Worm (Caenorhabditis elegans): ENCODE measurements around the gene snu-13.

ce11 chrII:10704575-10705170, 46.2 kb upstream of the snu-13 start, which contains the start of gene col-39:
- no peak for TF ChIP-seq pros-1 (tag; optimal IDR thresholded peaks at IDR 0.05)
- no peak for TF ChIP-seq ama-1 (optimal IDR thresholded peaks at IDR 0.05)
- TF ChIP-seq pqm-1 (tag; optimal IDR thresholded peaks at IDR 0.05): no peak
- TF ChIP-seq ceh-48 (tag; optimal IDR thresholded peaks at IDR 0.05): no peak
- no peak for TF ChIP-seq Y22D7AL.16 (tag; optimal IDR thresholded peaks at IDR 0.05)
- TF ChIP-seq ceh-22 (tag; optimal IDR thresholded peaks at IDR 0.05): no peak
- TF ChIP-seq ceh-19 (GFP tag; optimal IDR thresholded peaks at IDR 0.05): no peak
- no peak for TF ChIP-seq gmeb-2 (tag; optimal IDR thresholded peaks at IDR 0.05)
- TF ChIP-seq ceh-34 (tag; optimal IDR thresholded peaks at IDR 0.05): no peak
